Worm (Caenorhabditis elegans): ENCODE data around the gene clec-27.

The clec-27 gene

ce11 chrV:16857977-16858479 is 3.6 kb downstream of the clec-27 start, which contains the start of the genes clec-31 and clec-22:
Gene clec-31 (minus strand): TSS chrV:16858077.
Gene clec-22 (plus strand): TSS chrV:16858429.
- no peak for TF ChIP-seq lin-32 (GFP tag; optimal IDR thresholded peaks at IDR 0.05)
- no peak for TF ChIP-seq M03D4.4 (tag; optimal IDR thresholded peaks at IDR 0.05)
- TF ChIP-seq lsy-2 (tag; optimal IDR thresholded peaks at IDR 0.05) = no peak
- no peak for TF ChIP-seq nhr-12 (tag; optimal IDR thresholded peaks at IDR 0.05)
- no peak for TF ChIP-seq nhr-76 (tag; optimal IDR thresholded peaks at IDR 0.05)
- no peak for TF ChIP-seq bed-3 (GFP tag; optimal IDR thresholded peaks at IDR 0.05)
- no peak for TF ChIP-seq nhr-237 (tag; optimal IDR thresholded peaks at IDR 0.05)
- no peak for TF ChIP-seq blmp-1 (tag; optimal IDR thresholded peaks at IDR 0.05)
- no peak for TF ChIP-seq ztf-11 (tag; optimal IDR thresholded peaks at IDR 0.05)
- TF ChIP-seq ceh-83 (GFP tag; optimal IDR thresholded peaks at IDR 0.05) = no peak
- no peak for TF ChIP-seq ceh-43 (GFP tag; optimal IDR thresholded peaks at IDR 0.05)

- TF ChIP-seq ham-2 (GFP tag; optimal IDR thresholded peaks at IDR 0.05) (no peak), lsy-2 (tag; optimal IDR thresholded peaks at IDR 0.05) (no peak), lin-13 (tag; optimal IDR thresholded peaks at IDR 0.05) (no peak), ceh-39 (tag; optimal IDR thresholded peaks at IDR 0.05) (no peak), mep-1 (tag; optimal IDR thresholded peaks at IDR 0.05) (no peak), lin-32 (GFP tag; optimal IDR thresholded peaks at IDR 0.05) (no peak), mls-2 (tag; optimal IDR thresholded peaks at IDR 0.05) (no peak), nhr-237 (tag; optimal IDR thresholded peaks at IDR 0.05) (no peak), pha-4 (tag; optimal IDR thresholded peaks at IDR 0.05) (no peak), cnd-1 (tag; optimal IDR thresholded peaks at IDR 0.05) (no peak), drap-1 (GFP tag; optimal IDR thresholded peaks at IDR 0.05) (no peak), unc-62 (GFP tag; optimal IDR thresholded peaks at IDR 0.05) (no peak)
Measured at ce11 chrV:16861719-16862118, 7.3 kb downstream of the clec-27 start, which contains the start of the genes clec-32 and clec-24. Gene clec-32 (minus strand): TSS chrV:16861819. Gene clec-24 (plus strand): TSS chrV:16862012.

- TF ChIP-seq drap-1 (GFP tag; optimal IDR thresholded peaks at IDR 0.05) = no peak
- no peak for TF ChIP-seq nhr-76 (tag; optimal IDR thresholded peaks at IDR 0.05)
- no peak for TF ChIP-seq tbx-8 (GFP tag; optimal IDR thresholded peaks at IDR 0.05)
- TF ChIP-seq sptf-1 (tag; optimal IDR thresholded peaks at IDR 0.05) = no peak
- TF ChIP-seq M03D4.4 (tag; optimal IDR thresholded peaks at IDR 0.05) = no peak
- no peak for TF ChIP-seq unc-120 (tag; optimal IDR thresholded peaks at IDR 0.05; ENCODE audit: poor library complexity, severe bottlenecking)
- TF ChIP-seq mls-2 (tag; optimal IDR thresholded peaks at IDR 0.05) = no peak
- TF ChIP-seq nhr-237 (tag; optimal IDR thresholded peaks at IDR 0.05) = no peak
- no peak for TF ChIP-seq ces-1 (GFP tag; optimal IDR thresholded peaks at IDR 0.05)
- no peak for TF ChIP-seq mab-5 (tag; optimal IDR thresholded peaks at IDR 0.05)
- no peak for TF ChIP-seq elt-3 (tag; optimal IDR thresholded peaks at IDR 0.05)
- TF ChIP-seq lin-13 (tag; optimal IDR thresholded peaks at IDR 0.05) = no peak
- no peak for TF ChIP-seq mep-1 (tag; optimal IDR thresholded peaks at IDR 0.05)
- TF ChIP-seq lsy-2 (tag; optimal IDR thresholded peaks at IDR 0.05) = no peak
- no peak for TF ChIP-seq sem-2 (GFP tag; optimal IDR thresholded peaks at IDR 0.05)
- TF ChIP-seq lin-32 (GFP tag; optimal IDR thresholded peaks at IDR 0.05) = no peak
- TF ChIP-seq ztf-11 (tag; optimal IDR thresholded peaks at IDR 0.05) = no peak
- no peak for TF ChIP-seq unc-62 (GFP tag; optimal IDR thresholded peaks at IDR 0.05)
- no peak for TF ChIP-seq bed-3 (GFP tag; optimal IDR thresholded peaks at IDR 0.05)
- TF ChIP-seq ceh-43 (GFP tag; optimal IDR thresholded peaks at IDR 0.05) = no peak
Measured at ce11 chrV:16865404-16865803, 11.0 kb downstream of the clec-27 start, which contains the start of gene clec-28. Gene clec-28 (plus strand): TSS chrV:16865704.

ce11 chrV:16869740-16870139 is 15.3 kb downstream of the clec-27 start, which contains the start of gene clec-33:
Gene clec-33 (minus strand): TSS chrV:16869840.
- TF ChIP-seq elt-1 (tag; optimal IDR thresholded peaks at IDR 0.05; ENCODE audit: borderline replicate concordance, insufficient read depth) = no peak
- no peak for TF ChIP-seq sem-2 (GFP tag; optimal IDR thresholded peaks at IDR 0.05)
- no peak for TF ChIP-seq pha-4 (tag; optimal IDR thresholded peaks at IDR 0.05)
- no peak for TF ChIP-seq ceh-83 (GFP tag; optimal IDR thresholded peaks at IDR 0.05)
- TF ChIP-seq drap-1 (GFP tag; optimal IDR thresholded peaks at IDR 0.05) = no peak
- no peak for TF ChIP-seq ceh-39 (tag; optimal IDR thresholded peaks at IDR 0.05)
- no peak for TF ChIP-seq unc-120 (tag; optimal IDR thresholded peaks at IDR 0.05; ENCODE audit: poor library complexity, severe bottlenecking)
- no peak for TF ChIP-seq unc-62 (GFP tag; optimal IDR thresholded peaks at IDR 0.05)
- TF ChIP-seq zip-8 (tag; optimal IDR thresholded peaks at IDR 0.05) = no peak
- no peak for TF ChIP-seq lin-13 (tag; optimal IDR thresholded peaks at IDR 0.05)
- TF ChIP-seq elt-3 (tag; optimal IDR thresholded peaks at IDR 0.05) = no peak
- no peak for TF ChIP-seq cnd-1 (tag; optimal IDR thresholded peaks at IDR 0.05)
- TF ChIP-seq ham-2 (GFP tag; optimal IDR thresholded peaks at IDR 0.05) = no peak
- TF ChIP-seq M03D4.4 (tag; optimal IDR thresholded peaks at IDR 0.05) = no peak
- no peak for TF ChIP-seq mab-5 (tag; optimal IDR thresholded peaks at IDR 0.05)
- no peak for TF ChIP-seq nhr-12 (tag; optimal IDR thresholded peaks at IDR 0.05)

ce11 chrV:16871387-16871786 is 17.0 kb downstream of the clec-27 start, which contains the start of gene thn-4:
Gene thn-4 (minus strand): TSS chrV:16871487.
- TF ChIP-seq nhr-76 (tag; optimal IDR thresholded peaks at IDR 0.05) (no peak), M03D4.4 (tag; optimal IDR thresholded peaks at IDR 0.05) (no peak), mls-2 (tag; optimal IDR thresholded peaks at IDR 0.05) (no peak), ceh-83 (GFP tag; optimal IDR thresholded peaks at IDR 0.05) (no peak), unc-120 (tag; optimal IDR thresholded peaks at IDR 0.05; ENCODE audit: poor library complexity, severe bottlenecking) (no peak), ceh-43 (GFP tag; optimal IDR thresholded peaks at IDR 0.05) (no peak), nhr-12 (tag; optimal IDR thresholded peaks at IDR 0.05) (no peak), nhr-2 (tag; optimal IDR thresholded peaks at IDR 0.05) (no peak), ceh-39 (tag; optimal IDR thresholded peaks at IDR 0.05) (no peak), elt-1 (tag; optimal IDR thresholded peaks at IDR 0.05; ENCODE audit: borderline replicate concordance, insufficient read depth) (no peak), snpc-4 (tag; optimal IDR thresholded peaks at IDR 0.05) (no peak), unc-39 (tag; optimal IDR thresholded peaks at IDR 0.05) (no peak), blmp-1 (tag; optimal IDR thresholded peaks at IDR 0.05) (no peak), drap-1 (GFP tag; optimal IDR thresholded peaks at IDR 0.05) (no peak), lin-13 (tag; optimal IDR thresholded peaks at IDR 0.05) (no peak)

Measured in whole organism, mixed stage, embryonic.